Worm (Caenorhabditis elegans): ENCODE results near the gene ZK105.5.

The ZK105.5 gene

ce11 chrV:7730488-7730887 lies 13.0 kb upstream of the ZK105.5 start (continued):
- TF ChIP-seq nhr-76 (tag; optimal IDR thresholded peaks at IDR 0.05) (no peak), unc-98 (GFP tag; IDR thresholded peaks at IDR 0.05) (no peak), alr-1 (tag; optimal IDR thresholded peaks at IDR 0.05; ENCODE audit: borderline replicate concordance) (no peak), lin-35 (GFP tag; optimal IDR thresholded peaks at IDR 0.05) (peak; percentile 46 to 82), vab-15 (tag; optimal IDR thresholded peaks at IDR 0.05) (no peak), nhr-19 (GFP tag; conservative IDR thresholded peaks at IDR 0.05) (peak; percentile 49), nhr-71 (tag; optimal IDR thresholded peaks at IDR 0.05) (peak; percentile 71), sox-4 (tag; optimal IDR thresholded peaks at IDR 0.05) (no peak), nhr-77 (tag; optimal IDR thresholded peaks at IDR 0.05) (peak; percentile 42), aly-2 (tag; optimal IDR thresholded peaks at IDR 0.05) (no peak), grh-1 (GFP tag; IDR thresholded peaks at IDR 0.05) (no peak), lir-3 (tag; optimal IDR thresholded peaks at IDR 0.05; ENCODE audit: poor library complexity) (peak; percentile 48), rnt-1 (tag; optimal IDR thresholded peaks at IDR 0.05) (peak; percentile 19), jun-1 (tag; optimal IDR thresholded peaks at IDR 0.05) (no peak), dsc-1 (tag; optimal IDR thresholded peaks at IDR 0.05) (peak; percentile 53), irx-1 (tag; optimal IDR thresholded peaks at IDR 0.05) (peak; percentile 14), fkh-8 (tag; optimal IDR thresholded peaks at IDR 0.05) (peak; percentile 45), mab-9 (GFP tag; IDR thresholded peaks at IDR 0.05) (no peak), nhr-90 (tag; optimal IDR thresholded peaks at IDR 0.05; ENCODE audit: poor library complexity) (peak; percentile 66), elt-3 (tag; optimal IDR thresholded peaks at IDR 0.05) (peak in 2 of 6 experiments; percentile 2 to 48), C16A3.4 (tag; optimal IDR thresholded peaks at IDR 0.05) (peak; percentile 54), nhr-47 (tag; optimal IDR thresholded peaks at IDR 0.05) (peak; percentile 59), zag-1 (tag; optimal IDR thresholded peaks at IDR 0.05) (no peak), mdl-1 (tag; optimal IDR thresholded peaks at IDR 0.05) (peak in 1 of 2 experiments; percentile 45), snpc-4 (tag; optimal IDR thresholded peaks at IDR 0.05) (no peak), nhr-11 (tag; optimal IDR thresholded peaks at IDR 0.05) (no peak), sup-37 (GFP tag; optimal IDR thresholded peaks at IDR 0.05) (no peak), ztf-11 (tag; optimal IDR thresholded peaks at IDR 0.05) (no peak), hlh-17 (GFP tag; optimal IDR thresholded peaks at IDR 0.05; ENCODE audit: borderline replicate concordance) (no peak), nhr-20 (tag; optimal IDR thresholded peaks at IDR 0.05) (peak; percentile 67), ceh-90 (tag; optimal IDR thresholded peaks at IDR 0.05) (no peak), ceh-8 (GFP tag; optimal IDR thresholded peaks at IDR 0.05) (no peak), blmp-1 (tag; optimal IDR thresholded peaks at IDR 0.05) (peak; percentile 32), nhr-237 (tag; optimal IDR thresholded peaks at IDR 0.05) (no peak), ztf-4 (tag; optimal IDR thresholded peaks at IDR 0.05) (peak; percentile 73), sptf-1 (tag; optimal IDR thresholded peaks at IDR 0.05) (no peak), ceh-63 (GFP tag; optimal IDR thresholded peaks at IDR 0.05) (no peak), mep-1 (tag; optimal IDR thresholded peaks at IDR 0.05) (peak; percentile 44), pax-3 (tag; optimal IDR thresholded peaks at IDR 0.05) (no peak), C04F5.9 (tag; optimal IDR thresholded peaks at IDR 0.05) (no peak), unc-30 (tag; optimal IDR thresholded peaks at IDR 0.05) (no peak), dpl-1 (GFP tag; optimal IDR thresholded peaks at IDR 0.05) (peak; percentile 61 to 65 (median 64))

DNA sequence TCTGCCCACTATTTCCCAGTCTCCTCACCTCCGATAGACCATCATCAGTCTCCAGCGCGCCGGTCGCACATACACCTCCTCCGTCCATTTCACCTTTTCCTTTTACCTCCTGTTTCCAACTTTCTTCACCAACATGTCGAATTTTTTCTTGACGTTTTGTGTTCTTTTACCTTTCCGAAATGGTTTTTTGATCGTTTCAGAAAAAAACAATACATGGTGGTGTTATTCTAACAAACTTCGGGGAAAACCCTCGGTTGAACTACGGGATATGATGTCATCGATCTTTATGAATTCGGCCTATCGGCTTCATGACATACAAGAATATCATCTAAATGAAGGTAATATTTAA lies 11.1 kb upstream of the ZK105.5 start, which contains the start of gene Y97E10C.1:
Gene Y97E10C.1 (plus strand): TSS at position 201 of the 349 bp plus-strand sequence.
- TF ChIP-seq nhr-71 (tag; optimal IDR thresholded peaks at IDR 0.05) (no peak), isw-1 (GFP tag; IDR thresholded peaks at IDR 0.05) (no peak), grh-1 (GFP tag; IDR thresholded peaks at IDR 0.05) (no peak; the same call in 1 of the 2 replicates), nhr-84 (tag; optimal IDR thresholded peaks at IDR 0.05) (no peak), blmp-1 (tag; optimal IDR thresholded peaks at IDR 0.05) (peak; percentile 79), pag-3 (tag; optimal IDR thresholded peaks at IDR 0.05; ENCODE audit: borderline replicate concordance, insufficient read depth) (no peak), nhr-47 (tag; optimal IDR thresholded peaks at IDR 0.05) (no peak), pax-3 (tag; optimal IDR thresholded peaks at IDR 0.05) (no peak), lin-14 (GFP tag; optimal IDR thresholded peaks at IDR 0.05) (no peak), nhr-19 (GFP tag; conservative IDR thresholded peaks at IDR 0.05) (no peak), C04F5.9 (tag; optimal IDR thresholded peaks at IDR 0.05) (no peak), unc-30 (tag; optimal IDR thresholded peaks at IDR 0.05) (no peak), efl-1 (optimal IDR thresholded peaks at IDR 0.05) (no peak), efl-1 (GFP tag; optimal IDR thresholded peaks at IDR 0.05 in 1 of 2) (peak in 1 of 2 experiments; percentile 37), mef-2 (tag; optimal IDR thresholded peaks at IDR 0.05) (no peak), hlh-17 (GFP tag; optimal IDR thresholded peaks at IDR 0.05; ENCODE audit: borderline replicate concordance) (no peak), elt-3 (tag; optimal IDR thresholded peaks at IDR 0.05) (peak in 1 of 6 experiments; percentile 18), unc-98 (GFP tag; IDR thresholded peaks at IDR 0.05) (no peak), lin-15B (tag; optimal IDR thresholded peaks at IDR 0.05) (no peak), sup-37 (GFP tag; optimal IDR thresholded peaks at IDR 0.05) (no peak), snu-23 (GFP tag; optimal IDR thresholded peaks at IDR 0.05) (no peak), pqm-1 (tag; optimal IDR thresholded peaks at IDR 0.05) (no peak), lin-35 (GFP tag; optimal IDR thresholded peaks at IDR 0.05) (no peak), ceh-8 (GFP tag; optimal IDR thresholded peaks at IDR 0.05) (no peak)
